Fruit fly (Drosophila melanogaster) whole organism, prepupa: Measurements from ENCODE around the gene Taf10b.

Source experiments
- Blimp-1 ChIP-seq: fragments of 200-800 bp; sonication (Bioruptor generic); optimal IDR thresholded peaks from 3 replicates; lab custom pipeline; 2017; ENCODE audit warnings: missing biosample characterization, missing genetic modification characterization, mild to moderate bottlenecking, moderate library complexity, missing genetic modification reagents
- CG10631 ChIP-seq: fragments of 200-800 bp; sonication (Bioruptor generic); optimal IDR thresholded peaks from 2 replicates; lab custom pipeline; 2016; ENCODE audit warnings: missing biosample characterization, missing genetic modification characterization
- CG10669 ChIP-seq: fragments of 200-800 bp; sonication (Bioruptor generic); optimal IDR thresholded peaks from 3 replicates; lab custom pipeline; 2018; ENCODE audit warnings: missing biosample characterization, mild to moderate bottlenecking, missing genetic modification characterization, moderate library complexity
- CG11294 ChIP-seq: fragments of 200-800 bp; sonication (Bioruptor generic); IDR thresholded peaks from 2 replicates; pipeline ENCODE4 v1.3.6; 2022; ENCODE audit warnings: missing biosample characterization, missing genetic modification characterization
- CG11762 ChIP-seq: fragments of 200-800 bp; sonication (Bioruptor generic); optimal IDR thresholded peaks from 3 replicates; lab custom pipeline; 2016; ENCODE audit warnings: missing biosample characterization, missing genetic modification characterization; ENCODE audit not compliant: insufficient read depth
- CG11902 ChIP-seq: fragments of 200-800 bp; sonication (Bioruptor generic); optimal IDR thresholded peaks from 3 replicates; lab custom pipeline; 2016; ENCODE audit warnings: missing biosample characterization, missing genetic modification characterization
- CG15336 ChIP-seq: fragments of 200-800 bp; sonication (Bioruptor generic); IDR thresholded peaks from 2 replicates; pipeline ENCODE4 v1.3.6; 2022; ENCODE audit warnings: missing biosample characterization, missing genetic modification characterization
- CG1621 ChIP-seq: fragments of 200-800 bp; sonication (Bioruptor generic); optimal IDR thresholded peaks from 3 replicates; lab custom pipeline; 2018; ENCODE audit warnings: missing biosample characterization, mild to moderate bottlenecking, missing genetic modification characterization
- CG16779 ChIP-seq: fragments of 200-800 bp; sonication (Bioruptor generic); optimal IDR thresholded peaks from 3 replicates; lab custom pipeline; 2017; ENCODE audit warnings: missing biosample characterization, mild to moderate bottlenecking, missing genetic modification characterization
- CG31627 ChIP-seq: fragments of 200-800 bp; sonication (Bioruptor generic); optimal IDR thresholded peaks from 3 replicates; lab custom pipeline; 2016; ENCODE audit warnings: missing biosample characterization, missing genetic modification characterization
- CG32006 ChIP-seq: fragments of 200-800 bp; sonication (Bioruptor generic); optimal IDR thresholded peaks from 3 replicates; lab custom pipeline; 2017; ENCODE audit warnings: missing biosample characterization, mild to moderate bottlenecking, missing genetic modification characterization
- CG34406 ChIP-seq: fragments of 200-800 bp; sonication (Bioruptor generic); optimal IDR thresholded peaks from 3 replicates; lab custom pipeline; 2016; ENCODE audit warnings: missing biosample characterization, missing genetic modification characterization
- CG3919 ChIP-seq: fragments of 200-800 bp; sonication (Bioruptor generic); optimal IDR thresholded peaks from 3 replicates; lab custom pipeline; 2016; ENCODE audit warnings: missing biosample characterization, missing genetic modification characterization
- CG4318 ChIP-seq: fragments of 200-800 bp; sonication (Bioruptor generic); optimal IDR thresholded peaks from 3 replicates; lab custom pipeline; 2017; ENCODE audit warnings: missing biosample characterization, mild to moderate bottlenecking, missing genetic modification characterization
- CG6792 ChIP-seq: fragments of 200-800 bp; sonication (Bioruptor generic); optimal IDR thresholded peaks from 3 replicates; lab custom pipeline; 2016; ENCODE audit warnings: missing biosample characterization, missing genetic modification characterization
- CG6808 ChIP-seq: fragments of 200-800 bp; sonication (Bioruptor generic); optimal IDR thresholded peaks from 3 replicates; lab custom pipeline; 2017; ENCODE audit warnings: missing biosample characterization, missing genetic modification characterization, mild to moderate bottlenecking, moderate library complexity, missing genetic modification reagents
- CG7368 ChIP-seq: fragments of 200-800 bp; sonication (Bioruptor generic); optimal IDR thresholded peaks from 3 replicates; lab custom pipeline; 2016; ENCODE audit warnings: missing biosample characterization, missing genetic modification characterization
- CG8119 ChIP-seq: fragments of 200-800 bp; sonication (Bioruptor generic); IDR thresholded peaks from 3 replicates; pipeline ENCODE4 v1.3.6; 2022; ENCODE audit warnings: missing biosample characterization, missing genetic modification characterization
- CG8319 ChIP-seq: fragments of 200-800 bp; sonication (Bioruptor generic); optimal IDR thresholded peaks from 3 replicates; lab custom pipeline; 2016; ENCODE audit warnings: missing biosample characterization, missing genetic modification characterization
- CG8632 ChIP-seq: fragments of 200-800 bp; sonication (Bioruptor generic); optimal IDR thresholded peaks from 3 replicates; lab custom pipeline; 2016; ENCODE audit warnings: missing biosample characterization, missing genetic modification characterization
- CG9139 ChIP-seq: fragments of 200-800 bp; sonication (Bioruptor generic); optimal IDR thresholded peaks from 3 replicates; lab custom pipeline; 2017; ENCODE audit warnings: missing biosample characterization, mild to moderate bottlenecking, missing genetic modification characterization
- Eip78C ChIP-seq: fragments of 200-800 bp; sonication (Bioruptor generic); peaks from one replicate; lab custom pipeline; 2016; ENCODE audit warnings: missing biosample characterization, missing genetic modification characterization
- Eip93F ChIP-seq: fragments of 200-800 bp; sonication (Bioruptor generic); optimal IDR thresholded peaks from 2 replicates; lab custom pipeline; 2016; ENCODE audit warnings: missing biosample characterization, mild to moderate bottlenecking, missing genetic modification characterization
- Ets96B ChIP-seq: fragments of 200-800 bp; optimal IDR thresholded peaks from 2 replicates; lab custom pipeline; 2019; ENCODE audit warnings: missing biosample characterization, mild to moderate bottlenecking, missing genetic modification characterization, moderate library complexity
- Gug ChIP-seq: fragments of 200-800 bp; sonication (Bioruptor generic); IDR thresholded peaks from 2 replicates; pipeline ENCODE4 v1.3.6; 2022; ENCODE audit warnings: missing biosample characterization, missing genetic modification characterization
- Hr38 ChIP-seq: sonication (Bioruptor generic); optimal IDR thresholded peaks from 2 replicates; lab custom pipeline; 2016; ENCODE audit warnings: missing biosample characterization, missing genetic modification characterization
- Hr39 ChIP-seq: fragments of 200-800 bp; sonication (Bioruptor generic); optimal IDR thresholded peaks from 2 replicates; lab custom pipeline; 2016; ENCODE audit warnings: missing biosample characterization, missing genetic modification characterization
- Hr4 ChIP-seq: fragments of 200-800 bp; sonication (Bioruptor generic); optimal IDR thresholded peaks from 3 replicates; lab custom pipeline; 2016; ENCODE audit warnings: missing biosample characterization, missing genetic modification characterization
- Lpt ChIP-seq: fragments of 200-800 bp; sonication (Bioruptor generic); optimal IDR thresholded peaks from 3 replicates; lab custom pipeline; 2016; ENCODE audit warnings: missing biosample characterization, missing genetic modification characterization
- Met ChIP-seq: fragments of 200-800 bp; sonication (Bioruptor generic); optimal IDR thresholded peaks from 3 replicates; lab custom pipeline; 2016; ENCODE audit warnings: missing biosample characterization, missing genetic modification characterization
- Smox ChIP-seq: fragments of 200-800 bp; sonication (Bioruptor generic); optimal IDR thresholded peaks from 3 replicates; lab custom pipeline; 2016; ENCODE audit warnings: missing biosample characterization, missing genetic modification characterization
- Sox102F ChIP-seq: fragments of 200-800 bp; sonication (Bioruptor generic); optimal IDR thresholded peaks from 2 replicates; lab custom pipeline; 2016; ENCODE audit warnings: missing biosample characterization, mild to moderate bottlenecking, missing genetic modification characterization
- Sox14 ChIP-seq: fragments of 200-800 bp; sonication (Bioruptor generic); optimal IDR thresholded peaks from 3 replicates; lab custom pipeline; 2016; ENCODE audit warnings: missing biosample characterization, missing genetic modification characterization
- Sox15 ChIP-seq: fragments of 200-800 bp; sonication (Bioruptor generic); optimal IDR thresholded peaks from 3 replicates; lab custom pipeline; 2016; ENCODE audit warnings: missing biosample characterization, missing genetic modification characterization
- achi ChIP-seq: fragments of 200-800 bp; sonication (Bioruptor generic); optimal IDR thresholded peaks from 3 replicates; lab custom pipeline; 2016; ENCODE audit warnings: missing biosample characterization, missing genetic modification characterization
- acj6 ChIP-seq: fragments of 200-800 bp; sonication (Bioruptor generic); optimal IDR thresholded peaks from 3 replicates; lab custom pipeline; 2016; ENCODE audit warnings: missing biosample characterization, missing genetic modification characterization
- dac ChIP-seq: fragments of 200-800 bp; sonication (Bioruptor generic); optimal IDR thresholded peaks from 2 replicates; lab custom pipeline; 2017; ENCODE audit warnings: missing biosample characterization, mild to moderate bottlenecking, missing genetic modification characterization
- dsx ChIP-seq: fragments of 200-800 bp; optimal IDR thresholded peaks from 3 replicates; lab custom pipeline; 2019; ENCODE audit warnings: missing biosample characterization, mild to moderate bottlenecking, missing genetic modification characterization, moderate library complexity; ENCODE audit not compliant: poor library complexity, severe bottlenecking
- eg ChIP-seq: fragments of 200-800 bp; sonication (Bioruptor generic); IDR thresholded peaks from 3 replicates; pipeline ENCODE4 v1.3.6; 2022; ENCODE audit warnings: missing biosample characterization, missing genetic modification characterization
- esn ChIP-seq: fragments of 200-800 bp; sonication (Bioruptor generic); optimal IDR thresholded peaks from 2 replicates; lab custom pipeline; 2016; ENCODE audit warnings: missing biosample characterization, mild to moderate bottlenecking, missing genetic modification characterization, moderate library complexity
- fd59A ChIP-seq: fragments of 200-800 bp; sonication (Bioruptor generic); optimal IDR thresholded peaks from 2 replicates; lab custom pipeline; 2017; ENCODE audit warnings: missing biosample characterization, mild to moderate bottlenecking, missing genetic modification characterization, missing genetic modification reagents
- fd85E ChIP-seq: fragments of 200-800 bp; sonication (Bioruptor generic); optimal IDR thresholded peaks from 3 replicates; lab custom pipeline; 2016; ENCODE audit warnings: missing biosample characterization, missing genetic modification characterization
- fkh ChIP-seq: fragments of 200-800 bp; sonication (Bioruptor generic); optimal IDR thresholded peaks from 3 replicates; lab custom pipeline; 2017; ENCODE audit warnings: missing biosample characterization, mild to moderate bottlenecking, missing genetic modification characterization, moderate library complexity
- net ChIP-seq: fragments of 200-800 bp; sonication (Bioruptor generic); optimal IDR thresholded peaks from 3 replicates; lab custom pipeline; 2016; ENCODE audit warnings: missing biosample characterization, missing genetic modification characterization
- pdm3 ChIP-seq: fragments of 200-800 bp; sonication (Bioruptor generic); optimal IDR thresholded peaks from 3 replicates; lab custom pipeline; 2016; ENCODE audit warnings: missing biosample characterization, missing genetic modification characterization
- salr ChIP-seq, 2 experiments: fragments of 200-800 bp; sonication (Bioruptor generic); optimal IDR thresholded peaks; 3 replicates each; lab custom pipeline; 2016 to 2018; ENCODE audit warnings: missing biosample characterization in 2 of 2, missing genetic modification characterization in 2 of 2, mild to moderate bottlenecking in 1 of 2
- spab ChIP-seq: fragments of 200-800 bp; sonication (Bioruptor generic); optimal IDR thresholded peaks from 2 replicates; lab custom pipeline; 2017; ENCODE audit warnings: missing biosample characterization, mild to moderate bottlenecking, missing genetic modification characterization, missing genetic modification reagents
- ss ChIP-seq, 2 experiments: fragments of 200-800 bp; sonication (Bioruptor generic); optimal IDR thresholded peaks; 2 replicates in 1 of 2; 3 replicates in 1 of 2; lab custom pipeline; 2017 to 2018; ENCODE audit warnings: mild to moderate bottlenecking in 2 of 2, missing biosample characterization in 2 of 2, missing genetic modification characterization in 2 of 2, moderate library complexity in 1 of 2
- svp ChIP-seq: fragments of 200-800 bp; sonication (Bioruptor generic); peaks from one replicate; lab custom pipeline; 2016; ENCODE audit warnings: missing biosample characterization, missing genetic modification characterization
- topi ChIP-seq: fragments of 200-800 bp; sonication (Bioruptor generic); optimal IDR thresholded peaks from 3 replicates; lab custom pipeline; 2016; ENCODE audit warnings: missing biosample characterization, missing genetic modification characterization
- vri ChIP-seq: fragments of 200-800 bp; sonication (Bioruptor generic); optimal IDR thresholded peaks from 3 replicates; lab custom pipeline; 2016; ENCODE audit warnings: missing biosample characterization, mild to moderate bottlenecking, missing genetic modification characterization

Gene Taf10b

dm6 chr2L:2769476-2770185, 2.0 kb upstream of the Taf10b start, which contains the start of the genes colt and HINT1:
Gene colt, minus strand, starts transcription at chr2L:2770069.
Gene HINT1, plus strand, starts transcription at chr2L:2770135.
- TF ChIP-seq CG6808 (GFP tag; lab: Kevin White, UChicago) (peak; percentile 96), fkh (no peak), CG6792 (GFP tag; lab: Kevin White, UChicago) (no peak), CG10631 (GFP tag; lab: Kevin White, UChicago) (no peak), fd59A (GFP tag; lab: Kevin White, UChicago) (no peak), Sox102F (GFP tag; lab: Kevin White, UChicago) (peak; percentile 40), Smox (GFP tag; lab: Kevin White, UChicago) (no peak), CG34406 (GFP tag; lab: Kevin White, UChicago) (peak; percentile 41), CG11294 (GFP tag; lab: Robert Waterston, UW) (no peak), Met (no peak), fd85E (no peak), CG9139 (peak; percentile 98), acj6 (GFP tag; lab: Kevin White, UChicago) (peak; percentile 12), CG8319 (GFP tag; lab: Kevin White, UChicago) (peak; percentile 0), Sox14 (GFP tag; lab: Kevin White, UChicago) (peak; percentile 70), svp (GFP tag; lab: Kevin White, UChicago) (peak; percentile 76), topi (GFP tag; lab: Kevin White, UChicago) (peak; percentile 60), CG11762 (GFP tag; lab: Kevin White, UChicago) (peak; percentile 75), CG15336 (GFP tag; lab: Robert Waterston, UW) (peak; percentile 74), pdm3 (GFP tag; lab: Kevin White, UChicago) (no peak), CG8632 (no peak), CG10669 (peak; percentile 77), Eip93F (no peak), ss (GFP tag; optimal IDR thresholded peaks at IDR 0.05; lab: Kevin White, UChicago) (peak; percentile 97 to 99), spab (peak; percentile 82), Ets96B (tag; lab: Kevin White, UChicago) (peak; percentile 62), CG3919 (GFP tag; lab: Kevin White, UChicago) (peak; percentile 77), vri (GFP tag; lab: Kevin White, UChicago) (peak; percentile 45), CG4318 (GFP tag; lab: Kevin White, UChicago) (no peak), dac (GFP tag; lab: Kevin White, UChicago) (peak; percentile 64), net (GFP tag; lab: Kevin White, UChicago) (peak; percentile 72), dsx (GFP tag; lab: Kevin White, UChicago) (peak; percentile 75), Hr39 (no peak), Sox15 (no peak), CG32006 (peak; percentile 64), CG16779 (tag; lab: Kevin White, UChicago) (peak; percentile 92), Lpt (GFP tag; lab: Kevin White, UChicago) (peak; percentile 78), CG31627 (GFP tag; lab: Kevin White, UChicago) (no peak), Hr38 (GFP tag; lab: Kevin White, UChicago) (no peak), Blimp-1 (GFP tag; lab: Kevin White, UChicago) (no peak), Gug (GFP tag; lab: Robert Waterston, UW) (no peak), Hr4 (GFP tag; lab: Kevin White, UChicago) (peak; percentile 71), CG11902 (GFP tag; lab: Kevin White, UChicago) (no peak), eg (GFP tag; lab: Robert Waterston, UW) (peak; percentile 60; the same call in 1 of the 3 replicates), CG1621 (tag; lab: Kevin White, UChicago) (peak; percentile 91), achi (peak; percentile 47), CG7368 (GFP tag; lab: Kevin White, UChicago) (peak; percentile 66), esn (GFP tag; lab: Kevin White, UChicago) (peak; percentile 3), CG8119 (GFP tag; lab: Robert Waterston, UW) (peak; percentile 71; the same call in 2 of the 3 replicates), salr (GFP tag; optimal IDR thresholded peaks at IDR 0.05; lab: Kevin White, UChicago) (peak; percentile 51 to 77), Eip78C (peak; percentile 87)
